Worm (Caenorhabditis elegans): ENCODE data around the gene F17C8.9.
A peak's percentile ranks its signal among the peaks of the same experiment; 100 is the strongest.

F17C8.9 gene

DNA sequence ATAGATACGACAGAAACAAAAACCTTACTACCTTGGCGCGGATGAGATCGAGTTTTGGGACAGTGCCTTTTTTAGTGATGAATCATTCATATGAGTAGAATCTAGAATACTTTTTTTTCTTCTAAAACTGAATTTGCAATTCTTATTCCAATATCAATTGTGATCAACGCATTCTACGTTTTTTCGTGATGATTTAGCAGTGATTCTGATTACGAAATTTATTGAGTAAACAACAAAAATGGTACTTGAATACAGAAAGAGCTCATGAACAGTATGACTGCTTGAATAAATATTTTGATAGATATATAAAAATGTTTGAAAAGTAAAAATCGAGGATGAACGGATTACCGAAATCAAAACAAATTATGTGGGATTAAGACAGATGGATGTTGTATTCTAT lies 19.1 kb upstream of the F17C8.9 start, which contains the start of gene him-18:
TSS of gene him-18 (minus strand) at position 101 of the 400 bp plus-strand sequence.
- TF ChIP-seq nhr-237 (tag; optimal IDR thresholded peaks at IDR 0.05) (no peak), elt-3 (tag; optimal IDR thresholded peaks at IDR 0.05) (no peak), ztf-11 (tag; optimal IDR thresholded peaks at IDR 0.05) (no peak), sem-2 (GFP tag; optimal IDR thresholded peaks at IDR 0.05) (no peak), lin-32 (GFP tag; optimal IDR thresholded peaks at IDR 0.05) (no peak), nhr-12 (tag; optimal IDR thresholded peaks at IDR 0.05) (no peak), mls-2 (tag; optimal IDR thresholded peaks at IDR 0.05) (no peak), ceh-43 (GFP tag; optimal IDR thresholded peaks at IDR 0.05) (no peak), nhr-2 (tag; optimal IDR thresholded peaks at IDR 0.05) (no peak), ces-1 (GFP tag; optimal IDR thresholded peaks at IDR 0.05) (no peak), flh-1 (GFP tag; optimal IDR thresholded peaks at IDR 0.05) (no peak), mab-5 (tag; optimal IDR thresholded peaks at IDR 0.05) (no peak), pha-4 (tag; optimal IDR thresholded peaks at IDR 0.05) (no peak), elt-1 (tag; optimal IDR thresholded peaks at IDR 0.05; ENCODE audit: borderline replicate concordance, insufficient read depth) (no peak), mep-1 (tag; optimal IDR thresholded peaks at IDR 0.05) (no peak)

ce11 chrIII:4720620-4721227 lies 13.4 kb upstream of the F17C8.9 start, which contains the start of gene emb-5:
emb-5 (minus strand) TSS chrIII:4720670.
- TF ChIP-seq drap-1 (GFP tag; optimal IDR thresholded peaks at IDR 0.05) (peak; percentile 12), lin-13 (tag; optimal IDR thresholded peaks at IDR 0.05) (peak; percentile 81), mls-2 (tag; optimal IDR thresholded peaks at IDR 0.05) (no peak), zip-8 (tag; optimal IDR thresholded peaks at IDR 0.05) (no peak), unc-39 (tag; optimal IDR thresholded peaks at IDR 0.05) (no peak), ceh-39 (tag; optimal IDR thresholded peaks at IDR 0.05) (no peak), ceh-83 (GFP tag; optimal IDR thresholded peaks at IDR 0.05) (no peak), sptf-1 (tag; optimal IDR thresholded peaks at IDR 0.05) (no peak), pha-4 (tag; optimal IDR thresholded peaks at IDR 0.05) (peak; percentile 42), hlh-1 (tag; optimal IDR thresholded peaks at IDR 0.05) (no peak), cnd-1 (tag; optimal IDR thresholded peaks at IDR 0.05) (no peak), ham-2 (GFP tag; optimal IDR thresholded peaks at IDR 0.05) (peak; percentile 16), lsy-2 (tag; optimal IDR thresholded peaks at IDR 0.05) (no peak), ztf-11 (tag; optimal IDR thresholded peaks at IDR 0.05) (no peak), sem-2 (GFP tag; optimal IDR thresholded peaks at IDR 0.05) (no peak), nhr-237 (tag; optimal IDR thresholded peaks at IDR 0.05) (peak; percentile 44), flh-1 (GFP tag; optimal IDR thresholded peaks at IDR 0.05) (no peak)

ce11 chrIII:4721750-4722149 lies 12.4 kb upstream of the F17C8.9 start, which contains the start of gene acy-1:
acy-1 (plus strand) TSS chrIII:4722095.
- TF ChIP-seq ces-1 (GFP tag; optimal IDR thresholded peaks at IDR 0.05) (peak; percentile 92), unc-39 (tag; optimal IDR thresholded peaks at IDR 0.05) (no peak), unc-120 (tag; optimal IDR thresholded peaks at IDR 0.05; ENCODE audit: poor library complexity, severe bottlenecking) (peak; percentile 69), ceh-39 (tag; optimal IDR thresholded peaks at IDR 0.05) (no peak), elt-1 (tag; optimal IDR thresholded peaks at IDR 0.05; ENCODE audit: borderline replicate concordance, insufficient read depth) (no peak), snpc-4 (tag; optimal IDR thresholded peaks at IDR 0.05) (no peak), sptf-1 (tag; optimal IDR thresholded peaks at IDR 0.05) (peak; percentile 55), nhr-76 (tag; optimal IDR thresholded peaks at IDR 0.05) (no peak), tbx-8 (GFP tag; optimal IDR thresholded peaks at IDR 0.05) (no peak), cnd-1 (tag; optimal IDR thresholded peaks at IDR 0.05) (peak; percentile 30), ztf-11 (tag; optimal IDR thresholded peaks at IDR 0.05) (no peak), blmp-1 (tag; optimal IDR thresholded peaks at IDR 0.05) (peak; percentile 12), flh-1 (GFP tag; optimal IDR thresholded peaks at IDR 0.05) (no peak), unc-62 (GFP tag; optimal IDR thresholded peaks at IDR 0.05) (peak; percentile 33), mls-2 (tag; optimal IDR thresholded peaks at IDR 0.05) (peak; percentile 62), nhr-237 (tag; optimal IDR thresholded peaks at IDR 0.05) (peak; percentile 67), bed-3 (GFP tag; optimal IDR thresholded peaks at IDR 0.05) (no peak), lin-13 (tag; optimal IDR thresholded peaks at IDR 0.05) (no peak), drap-1 (GFP tag; optimal IDR thresholded peaks at IDR 0.05) (no peak), nhr-28 (tag; optimal IDR thresholded peaks at IDR 0.05) (no peak), M03D4.4 (tag; optimal IDR thresholded peaks at IDR 0.05) (no peak), elt-3 (tag; optimal IDR thresholded peaks at IDR 0.05) (no peak), ceh-43 (GFP tag; optimal IDR thresholded peaks at IDR 0.05) (no peak), pha-4 (tag; optimal IDR thresholded peaks at IDR 0.05) (no peak), lin-32 (GFP tag; optimal IDR thresholded peaks at IDR 0.05) (no peak), mep-1 (tag; optimal IDR thresholded peaks at IDR 0.05) (peak; percentile 69), hlh-1 (tag; optimal IDR thresholded peaks at IDR 0.05) (peak; percentile 81), mab-5 (tag; optimal IDR thresholded peaks at IDR 0.05) (no peak), zip-8 (tag; optimal IDR thresholded peaks at IDR 0.05) (no peak), sem-2 (GFP tag; optimal IDR thresholded peaks at IDR 0.05) (no peak), nhr-2 (tag; optimal IDR thresholded peaks at IDR 0.05) (no peak), ham-2 (GFP tag; optimal IDR thresholded peaks at IDR 0.05) (peak; percentile 43), nhr-12 (tag; optimal IDR thresholded peaks at IDR 0.05) (no peak), ceh-83 (GFP tag; optimal IDR thresholded peaks at IDR 0.05) (no peak), lsy-2 (tag; optimal IDR thresholded peaks at IDR 0.05) (peak; percentile 22)
